Worm (Caenorhabditis elegans) whole organism, mixed stage, embryonic: ENCODE data around the gene eel-1.

Source experiments
- bed-3 ChIP-seq: fragments of 200-800 bp; sonication (Bioruptor generic); optimal IDR thresholded peaks from 3 replicates; lab custom pipeline; 2018; ENCODE audit warnings: mild to moderate bottlenecking, missing genetic modification characterization, moderate library complexity, missing compliant biosample characterization
- blmp-1 ChIP-seq: fragments of 150-350 bp; optimal IDR thresholded peaks from 2 replicates; lab custom pipeline; 2014; ENCODE audit warnings: missing biosample characterization, missing genetic modification characterization
- ceh-39 ChIP-seq: fragments of 150-350 bp; optimal IDR thresholded peaks from 2 replicates; lab custom pipeline; 2014; ENCODE audit warnings: missing biosample characterization, missing genetic modification characterization
- ceh-43 ChIP-seq: fragments of 200-800 bp; sonication (Bioruptor generic); optimal IDR thresholded peaks from 2 replicates; lab custom pipeline; 2018; ENCODE audit warnings: mild to moderate bottlenecking, missing genetic modification characterization, moderate library complexity, missing compliant biosample characterization
- ceh-83 ChIP-seq: fragments of 200-800 bp; sonication (Bioruptor generic); optimal IDR thresholded peaks from 2 replicates; lab custom pipeline; 2018; ENCODE audit warnings: mild to moderate bottlenecking, missing genetic modification characterization, missing compliant biosample characterization
- ces-1 ChIP-seq: fragments of 150-350 bp; optimal IDR thresholded peaks from 2 replicates; lab custom pipeline; 2014; ENCODE audit warnings: missing biosample characterization, missing genetic modification reagents, missing genetic modification characterization
- cnd-1 ChIP-seq: fragments of 200-800 bp; sonication (Bioruptor generic); optimal IDR thresholded peaks from 2 replicates; lab custom pipeline; 2018; ENCODE audit warnings: mild to moderate bottlenecking, missing genetic modification characterization, missing compliant biosample characterization
- drap-1 ChIP-seq: fragments of 200-800 bp; sonication (Bioruptor generic); optimal IDR thresholded peaks from 3 replicates; lab custom pipeline; 2018; ENCODE audit warnings: mild to moderate bottlenecking, missing genetic modification characterization, missing compliant biosample characterization
- elt-3 ChIP-seq: fragments of 150-350 bp; optimal IDR thresholded peaks from 2 replicates; lab custom pipeline; 2014; ENCODE audit warnings: missing biosample characterization, missing genetic modification characterization
- flh-1 ChIP-seq: fragments of 200-800 bp; sonication (Bioruptor generic); optimal IDR thresholded peaks from 2 replicates; lab custom pipeline; 2018; ENCODE audit warnings: mild to moderate bottlenecking, missing genetic modification characterization, moderate library complexity, missing compliant biosample characterization
- ham-2 ChIP-seq: fragments of 200-800 bp; sonication (Bioruptor generic); optimal IDR thresholded peaks from 2 replicates; lab custom pipeline; 2018; ENCODE audit warnings: mild to moderate bottlenecking, missing genetic modification characterization, missing compliant biosample characterization
- hlh-1 ChIP-seq: fragments of 150-350 bp; optimal IDR thresholded peaks from 2 replicates; lab custom pipeline; 2014; ENCODE audit warnings: missing biosample characterization, missing genetic modification reagents, missing genetic modification characterization
- lin-13 ChIP-seq: fragments of 150-350 bp; optimal IDR thresholded peaks from 2 replicates; lab custom pipeline; 2014; ENCODE audit warnings: missing biosample characterization, missing genetic modification characterization
- lin-32 ChIP-seq: fragments of 200-800 bp; sonication (Bioruptor generic); optimal IDR thresholded peaks from 2 replicates; lab custom pipeline; 2018; ENCODE audit warnings: mild to moderate bottlenecking, missing genetic modification characterization, missing compliant biosample characterization
- lsy-2 ChIP-seq: fragments of 150-350 bp; optimal IDR thresholded peaks from 2 replicates; lab custom pipeline; 2014; ENCODE audit warnings: missing biosample characterization, missing genetic modification characterization
- mab-5 ChIP-seq: fragments of 150-350 bp; optimal IDR thresholded peaks from 2 replicates; lab custom pipeline; 2014; ENCODE audit warnings: missing biosample characterization, missing genetic modification characterization
- mls-2 ChIP-seq: sonication (generic microtip); optimal IDR thresholded peaks from 2 replicates; lab custom pipeline; 2016; ENCODE audit warnings: mild to moderate bottlenecking, missing genetic modification characterization, moderate library complexity, missing compliant biosample characterization
- nhr-2 ChIP-seq: fragments of 150-350 bp; optimal IDR thresholded peaks from 2 replicates; lab custom pipeline; 2014; ENCODE audit warnings: missing biosample characterization, missing genetic modification characterization
- nhr-28 ChIP-seq: fragments of 150-350 bp; optimal IDR thresholded peaks from 2 replicates; lab custom pipeline; 2014; ENCODE audit warnings: missing biosample characterization, missing genetic modification characterization
- nhr-76 ChIP-seq: sonication (generic microtip); optimal IDR thresholded peaks from 2 replicates; lab custom pipeline; 2017; ENCODE audit warnings: missing biosample characterization, missing genetic modification characterization
- pha-4 ChIP-seq: fragments of 150-350 bp; optimal IDR thresholded peaks from 2 replicates; lab custom pipeline; 2018; ENCODE audit warnings: missing biosample characterization, missing genetic modification reagents, missing genetic modification characterization
- sem-2 ChIP-seq: fragments of 200-800 bp; sonication (Bioruptor generic); optimal IDR thresholded peaks from 2 replicates; lab custom pipeline; 2018; ENCODE audit warnings: mild to moderate bottlenecking, missing genetic modification characterization, missing compliant biosample characterization
- snpc-4 ChIP-seq: fragments of 150-350 bp; optimal IDR thresholded peaks from 2 replicates; lab custom pipeline; 2014; ENCODE audit warnings: missing biosample characterization, missing genetic modification characterization
- sptf-1 ChIP-seq: sonication (generic microtip); optimal IDR thresholded peaks from 2 replicates; lab custom pipeline; 2017; ENCODE audit warnings: mild to moderate bottlenecking, missing genetic modification characterization, moderate library complexity, missing compliant biosample characterization
- tbx-8 ChIP-seq: fragments of 200-800 bp; sonication (Bioruptor generic); optimal IDR thresholded peaks from 2 replicates; lab custom pipeline; 2018; ENCODE audit warnings: mild to moderate bottlenecking, missing genetic modification characterization, moderate library complexity, missing compliant biosample characterization
- unc-120 ChIP-seq: sonication (generic microtip); optimal IDR thresholded peaks from 2 replicates; lab custom pipeline; 2017; ENCODE audit warnings: missing genetic modification characterization, missing compliant biosample characterization; ENCODE audit not compliant: poor library complexity, severe bottlenecking
- unc-62 ChIP-seq: fragments of 150-350 bp; optimal IDR thresholded peaks from 2 replicates; lab custom pipeline; 2014; ENCODE audit warnings: missing biosample characterization, missing genetic modification reagents, missing genetic modification characterization
- zip-8 ChIP-seq: fragments of 150-350 bp; optimal IDR thresholded peaks from 2 replicates; lab custom pipeline; 2014; ENCODE audit warnings: missing biosample characterization, missing genetic modification characterization
- ztf-11 ChIP-seq: fragments of 150-350 bp; optimal IDR thresholded peaks from 2 replicates; lab custom pipeline; 2014; ENCODE audit warnings: missing biosample characterization, missing genetic modification characterization

Gene eel-1

DNA sequence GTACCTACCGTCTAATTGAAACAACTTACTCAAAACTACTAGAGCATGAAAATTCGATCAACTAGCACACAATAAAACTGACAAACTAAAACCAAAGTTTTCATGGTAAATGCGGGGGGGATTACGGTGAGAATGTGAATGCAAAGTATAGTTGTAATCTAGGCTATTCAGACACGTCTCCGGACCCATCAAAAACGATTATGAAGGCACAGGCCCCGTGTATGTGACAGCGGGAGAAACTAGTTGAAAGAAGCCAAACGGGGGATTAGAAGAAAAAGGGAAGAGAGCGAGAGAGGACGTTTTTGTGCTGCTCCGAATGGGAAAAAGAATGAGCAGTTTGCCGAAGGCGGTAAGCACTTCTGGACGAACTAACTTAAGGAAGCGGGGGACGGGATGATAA is 41.2 kb upstream of the eel-1 start:
- peak; percentile 45 for TF ChIP-seq ces-1
- TF ChIP-seq nhr-76 (tag; lab: Kevin White, UChicago), result no peak
- no peak for TF ChIP-seq mls-2 (tag; lab: Kevin White, UChicago)
- TF ChIP-seq ham-2 (GFP tag; lab: Kevin White, UChicago), result no peak
- no peak for TF ChIP-seq hlh-1 (tag; lab: Kevin White, UChicago)
- TF ChIP-seq nhr-2 (tag; lab: Kevin White, UChicago), result no peak

DNA sequence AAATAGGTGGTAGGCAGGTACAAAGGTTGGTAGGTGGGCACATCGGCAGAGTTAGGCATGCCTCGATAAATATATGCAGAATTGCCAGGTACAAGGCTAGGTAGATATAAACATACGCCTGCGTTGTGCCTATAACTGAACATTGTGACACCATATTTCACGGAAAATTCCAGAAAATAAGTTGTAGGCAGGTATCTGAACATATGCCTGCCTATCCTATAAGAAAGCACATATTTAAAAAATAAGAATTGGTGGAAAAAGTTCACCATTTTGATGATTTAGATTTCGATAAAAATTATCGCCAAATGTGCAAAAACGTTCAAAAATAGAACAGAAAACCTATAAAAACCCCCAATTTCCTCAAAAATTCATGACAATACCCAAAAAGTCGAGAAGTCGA is 39.7 kb upstream of the eel-1 start:
- TF ChIP-seq unc-62 (GFP tag; lab: Kevin White, UChicago) (no peak), ceh-83 (GFP tag; lab: Kevin White, UChicago) (no peak), lin-13 (tag; lab: Kevin White, UChicago) (no peak), lsy-2 (tag; lab: Kevin White, UChicago) (no peak), unc-120 (no peak), sptf-1 (no peak), ztf-11 (tag; lab: Kevin White, UChicago) (no peak), drap-1 (GFP tag; lab: Kevin White, UChicago) (no peak)

DNA sequence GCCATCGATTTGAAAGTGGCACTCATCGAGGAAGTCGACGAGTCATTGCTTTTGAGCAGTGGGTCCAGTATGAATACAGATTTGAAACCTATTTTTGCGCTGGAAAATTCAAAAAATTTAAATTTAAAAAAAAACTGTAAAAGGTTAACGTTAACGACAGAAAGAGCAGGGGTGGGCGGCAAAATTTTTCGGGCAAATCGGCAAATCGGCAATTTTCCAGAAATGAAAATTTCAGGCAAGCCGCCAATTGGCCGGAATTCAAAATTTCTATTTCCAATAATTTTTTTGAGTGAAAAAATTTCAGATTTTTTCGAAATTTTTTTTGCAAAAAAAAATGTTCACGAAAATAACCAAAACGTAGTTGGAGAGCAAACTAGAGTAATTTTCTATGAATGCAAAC is 36.9 kb upstream of the eel-1 start, which contains the start of gene Y67D8C.9:
Gene Y67D8C.9, minus strand, starts transcription at position 101 of the 400 bp plus-strand sequence.
- TF ChIP-seq zip-8 (no peak), elt-3 (tag; lab: Kevin White, UChicago) (no peak), ceh-39 (tag; lab: Kevin White, UChicago) (no peak), nhr-76 (tag; lab: Kevin White, UChicago) (no peak)

ce11 chrIV:3076802-3077201 is 26.9 kb upstream of the eel-1 start:
- no peak for TF ChIP-seq ztf-11 (tag; lab: Kevin White, UChicago)
- no peak for TF ChIP-seq ces-1
- TF ChIP-seq mab-5 (tag; lab: Kevin White, UChicago), result no peak
- TF ChIP-seq drap-1 (GFP tag; lab: Kevin White, UChicago), result no peak
- no peak for TF ChIP-seq nhr-2 (tag; lab: Kevin White, UChicago)
- no peak for TF ChIP-seq unc-120
- no peak for TF ChIP-seq zip-8
- no peak for TF ChIP-seq sptf-1
- no peak for TF ChIP-seq blmp-1 (tag; lab: Kevin White, UChicago)
- no peak for TF ChIP-seq snpc-4 (tag; lab: Kevin White, UChicago)

DNA sequence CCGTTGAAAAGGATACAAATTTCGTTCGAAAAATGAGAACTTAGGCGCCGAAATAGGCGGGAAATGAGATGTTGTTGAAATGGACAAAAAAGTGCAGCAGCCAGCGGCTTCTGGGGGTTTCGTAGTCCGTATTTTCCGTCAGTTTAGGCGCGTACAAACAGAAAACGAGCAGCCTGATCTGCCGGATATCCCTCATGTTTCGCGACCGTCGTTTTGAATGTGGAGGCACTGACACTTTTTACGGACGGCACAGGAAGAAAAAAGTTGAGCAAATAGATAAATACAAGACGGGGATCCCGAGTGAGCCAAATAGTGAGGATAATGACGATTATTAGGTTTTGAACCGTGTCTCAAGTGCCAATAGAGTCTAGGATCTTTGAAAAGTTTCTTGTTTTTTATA is 26.3 kb upstream of the eel-1 start, which contains the start of gene Y67D8C.22:
Gene Y67D8C.22, minus strand, starts transcription at position 101 of the 400 bp plus-strand sequence.
- no peak for TF ChIP-seq flh-1 (GFP tag; lab: Kevin White, UChicago)
- TF ChIP-seq unc-62 (GFP tag; lab: Kevin White, UChicago), result no peak
- TF ChIP-seq hlh-1 (tag; lab: Kevin White, UChicago), result no peak
- TF ChIP-seq sem-2 (GFP tag; lab: Kevin White, UChicago), result no peak
- no peak for TF ChIP-seq bed-3 (GFP tag; lab: Kevin White, UChicago)
- TF ChIP-seq lin-32 (GFP tag; lab: Kevin White, UChicago), result no peak
- TF ChIP-seq ces-1, result no peak
- no peak for TF ChIP-seq ztf-11 (tag; lab: Kevin White, UChicago)
- TF ChIP-seq zip-8, result no peak
- no peak for TF ChIP-seq lsy-2 (tag; lab: Kevin White, UChicago)
- no peak for TF ChIP-seq tbx-8 (GFP tag; lab: Kevin White, UChicago)

ce11 chrIV:3071997-3072396 is 22.1 kb upstream of the eel-1 start, which contains the start of gene Y67D8C.2:
Gene Y67D8C.2 (plus strand): TSS chrIV:3072297.
- no peak for TF ChIP-seq mab-5 (tag; lab: Kevin White, UChicago)
- TF ChIP-seq zip-8, result no peak
- TF ChIP-seq nhr-28 (tag; lab: Kevin White, UChicago), result no peak
- no peak for TF ChIP-seq unc-120
- no peak for TF ChIP-seq lin-13 (tag; lab: Kevin White, UChicago)
- no peak for TF ChIP-seq snpc-4 (tag; lab: Kevin White, UChicago)
- no peak for TF ChIP-seq nhr-76 (tag; lab: Kevin White, UChicago)
- no peak for TF ChIP-seq elt-3 (tag; lab: Kevin White, UChicago)
- TF ChIP-seq sem-2 (GFP tag; lab: Kevin White, UChicago), result no peak
- no peak for TF ChIP-seq unc-62 (GFP tag; lab: Kevin White, UChicago)
- no peak for TF ChIP-seq ceh-83 (GFP tag; lab: Kevin White, UChicago)
- TF ChIP-seq ceh-39 (tag; lab: Kevin White, UChicago), result no peak
- no peak for TF ChIP-seq nhr-2 (tag; lab: Kevin White, UChicago)
- TF ChIP-seq pha-4, result no peak
- no peak for TF ChIP-seq ceh-43 (GFP tag; lab: Kevin White, UChicago)
- TF ChIP-seq sptf-1, result no peak
- no peak for TF ChIP-seq cnd-1
- no peak for TF ChIP-seq lsy-2 (tag; lab: Kevin White, UChicago)
